Worm (Caenorhabditis elegans): ENCODE results near the gene F57A8.7.

The F57A8.7 gene

DNA sequence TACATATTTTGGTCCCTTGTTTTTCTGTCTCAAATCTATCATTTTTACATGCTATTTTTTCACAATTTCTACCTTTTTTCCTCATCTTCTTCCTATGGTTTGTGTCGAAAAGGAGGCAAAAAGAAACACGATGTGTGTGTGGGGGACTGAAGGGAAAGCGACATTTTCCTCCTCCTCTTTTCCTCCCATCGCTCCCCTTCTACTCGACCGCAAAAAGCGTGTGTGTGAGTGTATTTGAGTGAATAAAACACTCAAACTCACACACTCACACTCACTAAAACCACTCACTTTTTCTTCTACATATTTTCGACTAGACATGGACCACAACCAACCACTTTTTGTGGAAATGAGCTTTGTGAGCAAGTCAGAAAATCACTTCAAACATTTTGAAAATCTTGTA lies 34.1 kb upstream of the F57A8.7 start (continued):
- TF ChIP-seq lsy-2 (tag; optimal IDR thresholded peaks at IDR 0.05) (peak; percentile 33 to 54), ceh-8 (GFP tag; optimal IDR thresholded peaks at IDR 0.05) (no peak), ceh-63 (GFP tag; optimal IDR thresholded peaks at IDR 0.05) (no peak), nhr-77 (tag; optimal IDR thresholded peaks at IDR 0.05) (no peak), ama-1 (optimal IDR thresholded peaks at IDR 0.05) (no peak), lin-14 (GFP tag; optimal IDR thresholded peaks at IDR 0.05) (peak; percentile 68)

ce11 chrV:10042254-10042653 lies 33.3 kb upstream of the F57A8.7 start:
- TF ChIP-seq nhr-76 (tag; optimal IDR thresholded peaks at IDR 0.05) (no peak), ets-5 (GFP tag; IDR thresholded peaks at IDR 0.05) (no peak), egl-13 (tag; optimal IDR thresholded peaks at IDR 0.05) (peak; percentile 45), F16B12.6 (tag; optimal IDR thresholded peaks at IDR 0.05) (no peak), ztf-4 (tag; optimal IDR thresholded peaks at IDR 0.05) (no peak), lin-35 (GFP tag; optimal IDR thresholded peaks at IDR 0.05) (peak; percentile 58 to 73), ceh-8 (GFP tag; optimal IDR thresholded peaks at IDR 0.05) (no peak), mef-2 (tag; optimal IDR thresholded peaks at IDR 0.05) (no peak), unc-30 (tag; optimal IDR thresholded peaks at IDR 0.05) (no peak), nhr-28 (tag; optimal IDR thresholded peaks at IDR 0.05) (no peak), sptf-1 (tag; optimal IDR thresholded peaks at IDR 0.05) (no peak), nhr-47 (tag; optimal IDR thresholded peaks at IDR 0.05) (peak; percentile 80), unc-86 (tag; optimal IDR thresholded peaks at IDR 0.05) (peak; percentile 68), irx-1 (tag; optimal IDR thresholded peaks at IDR 0.05) (peak; percentile 56), nhr-12 (tag; optimal IDR thresholded peaks at IDR 0.05) (no peak), blmp-1 (tag; optimal IDR thresholded peaks at IDR 0.05) (peak; percentile 72), ztf-11 (tag; optimal IDR thresholded peaks at IDR 0.05) (no peak), nhr-77 (tag; optimal IDR thresholded peaks at IDR 0.05) (peak; percentile 61), isw-1 (GFP tag; IDR thresholded peaks at IDR 0.05) (peak; percentile 28; the same call in 1 of the 2 replicates), ceh-88 (GFP tag; IDR thresholded peaks at IDR 0.05) (no peak), nhr-85 (tag) (peak; percentile 87), dsc-1 (tag; optimal IDR thresholded peaks at IDR 0.05) (peak; percentile 54), C04F5.9 (tag; optimal IDR thresholded peaks at IDR 0.05) (no peak), ceh-63 (GFP tag; optimal IDR thresholded peaks at IDR 0.05) (no peak), lin-13 (GFP tag; optimal IDR thresholded peaks at IDR 0.05) (peak; percentile 57), lir-3 (tag; optimal IDR thresholded peaks at IDR 0.05; ENCODE audit: poor library complexity) (peak; percentile 4), fkh-10 (GFP tag; optimal IDR thresholded peaks at IDR 0.05) (peak; percentile 31), fos-1 (tag; optimal IDR thresholded peaks at IDR 0.05) (peak; percentile 69), ceh-82 (tag; optimal IDR thresholded peaks at IDR 0.05) (peak; percentile 74 to 83 (median 74)), lin-14 (GFP tag; optimal IDR thresholded peaks at IDR 0.05) (peak; percentile 89), alr-1 (tag; optimal IDR thresholded peaks at IDR 0.05; ENCODE audit: borderline replicate concordance) (no peak), nhr-90 (tag; optimal IDR thresholded peaks at IDR 0.05; ENCODE audit: poor library complexity) (no peak), skn-1 (tag; optimal IDR thresholded peaks at IDR 0.05) (peak; percentile 63), elt-3 (tag; optimal IDR thresholded peaks at IDR 0.05) (no peak), C16A3.4 (tag; optimal IDR thresholded peaks at IDR 0.05) (peak; percentile 43), mdl-1 (tag; optimal IDR thresholded peaks at IDR 0.05) (peak in 1 of 2 experiments; percentile 68), tbx-2 (tag; optimal IDR thresholded peaks at IDR 0.05) (peak; percentile 84), aha-1 (tag; optimal IDR thresholded peaks at IDR 0.05) (no peak), snu-23 (GFP tag; optimal IDR thresholded peaks at IDR 0.05) (peak; percentile 81), C34B4.2 (tag; optimal IDR thresholded peaks at IDR 0.05) (no peak), aly-2 (tag; optimal IDR thresholded peaks at IDR 0.05) (no peak), unc-98 (GFP tag; IDR thresholded peaks at IDR 0.05) (no peak), lin-15B (tag; optimal IDR thresholded peaks at IDR 0.05) (no peak), mab-9 (GFP tag; IDR thresholded peaks at IDR 0.05) (no peak), fkh-8 (tag; optimal IDR thresholded peaks at IDR 0.05) (peak; percentile 5), nhr-71 (tag; optimal IDR thresholded peaks at IDR 0.05) (peak; percentile 86), elt-2 (tag; optimal IDR thresholded peaks at IDR 0.05) (peak; percentile 17), egl-27 (tag; optimal IDR thresholded peaks at IDR 0.05) (peak in 1 of 2 experiments; percentile 24), jun-1 (tag; optimal IDR thresholded peaks at IDR 0.05) (peak; percentile 67)
